Fruit fly (Drosophila melanogaster): Measurements from ENCODE around the gene Cp190.

DNA sequence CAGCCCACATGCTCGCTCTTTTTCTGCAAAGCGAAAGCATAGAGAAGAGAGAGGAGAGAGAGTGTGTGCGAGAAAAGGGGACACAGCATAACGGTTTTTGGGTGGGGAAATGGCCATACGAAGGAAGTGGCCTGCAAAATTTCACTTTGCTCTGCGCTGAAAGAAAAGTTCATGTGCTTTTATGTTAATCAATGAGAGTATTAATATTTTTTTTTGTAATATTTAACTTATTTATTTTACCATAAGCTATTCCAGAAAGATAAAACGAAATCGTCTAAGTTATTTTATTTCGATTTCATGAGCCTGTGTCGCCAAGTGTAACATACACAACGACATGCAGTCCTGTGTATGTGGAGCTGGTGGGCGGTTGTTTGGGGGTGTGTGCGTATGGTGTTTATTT lies 24.6 kb downstream of the Cp190 start:
- TF ChIP-seq CTCF (optimal IDR thresholded peaks at IDR 0.05) (no peak), CG8478 (optimal IDR thresholded peaks at IDR 0.05) (no peak)

Measured in S2 (cell line).